Worm (Caenorhabditis elegans): ENCODE data around the gene F23A7.4.
A peak's percentile ranks its signal among the peaks of the same experiment; 100 is the strongest.
"Not testable (repeated sequence)": the region's sequence is repeated elsewhere in the genome, so short reads cannot be mapped to it uniquely, and the experiment has no call there.

Gene F23A7.4

ce11 chrX:16219710-16220109, 7.3 kb downstream of the F23A7.4 start, which contains the start of gene F23A7.3:
Gene F23A7.3 (plus strand): TSS chrX:16220010.
- not testable (repeated sequence) for TF ChIP-seq nhr-28 (tag; optimal IDR thresholded peaks at IDR 0.05); ceh-83 (GFP tag; optimal IDR thresholded peaks at IDR 0.05); unc-120 (tag; optimal IDR thresholded peaks at IDR 0.05; ENCODE audit: poor library complexity, severe bottlenecking)

DNA sequence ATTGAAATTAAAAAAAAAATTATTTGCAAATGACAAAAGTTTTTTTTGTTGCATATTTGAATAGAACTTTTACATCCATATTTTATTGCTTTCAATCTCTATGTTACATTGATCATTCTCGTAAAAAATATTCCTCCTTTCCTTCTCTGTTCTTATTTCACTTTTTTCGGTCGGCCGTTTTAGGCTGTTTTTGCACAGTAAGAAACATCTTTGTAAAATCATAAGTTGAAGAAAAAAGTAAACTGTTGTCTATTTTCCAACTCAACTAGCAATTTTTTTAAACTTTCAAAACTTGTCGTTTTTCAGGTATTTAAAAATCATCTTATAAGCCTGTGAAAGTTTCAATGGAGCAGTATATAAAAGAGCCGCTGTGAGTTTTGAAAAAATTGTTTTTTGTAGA, 16.2 kb downstream of the F23A7.4 start, which contains the start of gene F23A7.5:
TSS of gene F23A7.5 (plus strand) at position 301 of the 400 bp plus-strand sequence.
- TF ChIP-seq elt-3 (tag; optimal IDR thresholded peaks at IDR 0.05) = no peak
- no peak for TF ChIP-seq drap-1 (GFP tag; optimal IDR thresholded peaks at IDR 0.05)
- TF ChIP-seq nhr-76 (tag; optimal IDR thresholded peaks at IDR 0.05) = no peak
- TF ChIP-seq ceh-83 (GFP tag; optimal IDR thresholded peaks at IDR 0.05) = no peak
- TF ChIP-seq ham-2 (GFP tag; optimal IDR thresholded peaks at IDR 0.05) = no peak
- no peak for TF ChIP-seq pha-4 (tag; optimal IDR thresholded peaks at IDR 0.05)
- no peak for TF ChIP-seq mls-2 (tag; optimal IDR thresholded peaks at IDR 0.05)
- no peak for TF ChIP-seq mab-5 (tag; optimal IDR thresholded peaks at IDR 0.05)
- TF ChIP-seq nhr-12 (tag; optimal IDR thresholded peaks at IDR 0.05) = no peak
- TF ChIP-seq elt-1 (tag; optimal IDR thresholded peaks at IDR 0.05; ENCODE audit: borderline replicate concordance, insufficient read depth) = no peak
- no peak for TF ChIP-seq nhr-2 (tag; optimal IDR thresholded peaks at IDR 0.05)
- no peak for TF ChIP-seq lsy-2 (tag; optimal IDR thresholded peaks at IDR 0.05)
- no peak for TF ChIP-seq sem-2 (GFP tag; optimal IDR thresholded peaks at IDR 0.05)
- TF ChIP-seq M03D4.4 (tag; optimal IDR thresholded peaks at IDR 0.05) = no peak
- TF ChIP-seq ceh-43 (GFP tag; optimal IDR thresholded peaks at IDR 0.05) = no peak
- no peak for TF ChIP-seq nhr-28 (tag; optimal IDR thresholded peaks at IDR 0.05)
- no peak for TF ChIP-seq ces-1 (GFP tag; optimal IDR thresholded peaks at IDR 0.05)
- TF ChIP-seq tbx-8 (GFP tag; optimal IDR thresholded peaks at IDR 0.05) = no peak

DNA sequence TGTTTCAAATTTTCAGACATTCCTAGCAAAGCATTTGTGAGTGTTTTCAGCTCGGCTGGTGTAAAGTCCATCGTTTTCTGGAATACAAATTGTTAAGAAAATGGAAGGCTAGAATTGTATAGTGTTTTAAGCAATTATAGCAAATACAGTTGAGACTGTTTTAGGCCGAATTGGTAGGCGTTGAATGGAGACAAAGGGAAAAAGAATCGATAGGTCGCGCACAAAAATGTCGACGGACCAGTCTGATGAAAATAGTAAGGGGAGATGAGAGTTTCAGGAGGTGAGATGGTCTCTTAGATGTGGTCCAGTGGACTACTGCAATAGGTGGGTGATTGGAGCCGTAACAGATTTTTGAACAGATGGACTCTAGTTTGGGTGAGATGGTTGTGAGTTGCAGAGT, 28.2 kb downstream of the F23A7.4 start:
- TF ChIP-seq ceh-39 (tag; optimal IDR thresholded peaks at IDR 0.05) (peak; percentile 92), pha-4 (tag; optimal IDR thresholded peaks at IDR 0.05) (no peak), lsy-2 (tag; optimal IDR thresholded peaks at IDR 0.05) (no peak)

ce11 chrX:16243129-16243528, 30.7 kb downstream of the F23A7.4 start:
- TF ChIP-seq mls-2 (tag; optimal IDR thresholded peaks at IDR 0.05) (no peak), ztf-11 (tag; optimal IDR thresholded peaks at IDR 0.05) (no peak), bed-3 (GFP tag; optimal IDR thresholded peaks at IDR 0.05) (no peak), nhr-28 (tag; optimal IDR thresholded peaks at IDR 0.05) (no peak), unc-62 (GFP tag; optimal IDR thresholded peaks at IDR 0.05) (no peak), nhr-12 (tag; optimal IDR thresholded peaks at IDR 0.05) (no peak), lin-13 (tag; optimal IDR thresholded peaks at IDR 0.05) (no peak), snpc-4 (tag; optimal IDR thresholded peaks at IDR 0.05) (no peak)

ce11 chrX:16244764-16245244, 32.4 kb downstream of the F23A7.4 start, which contains the start of gene W10G6.1:
Gene W10G6.1 (plus strand): TSS chrX:16245194.
- TF ChIP-seq unc-62 (GFP tag; optimal IDR thresholded peaks at IDR 0.05) = no peak
- no peak for TF ChIP-seq flh-1 (GFP tag; optimal IDR thresholded peaks at IDR 0.05)
- no peak for TF ChIP-seq nhr-12 (tag; optimal IDR thresholded peaks at IDR 0.05)
- no peak for TF ChIP-seq ztf-11 (tag; optimal IDR thresholded peaks at IDR 0.05)
- TF ChIP-seq nhr-2 (tag; optimal IDR thresholded peaks at IDR 0.05) = no peak

- no peak for TF ChIP-seq sem-2 (GFP tag; optimal IDR thresholded peaks at IDR 0.05)
- TF ChIP-seq elt-1 (tag; optimal IDR thresholded peaks at IDR 0.05; ENCODE audit: borderline replicate concordance, insufficient read depth) = no peak
- TF ChIP-seq lsy-2 (tag; optimal IDR thresholded peaks at IDR 0.05) = no peak
- no peak for TF ChIP-seq unc-39 (tag; optimal IDR thresholded peaks at IDR 0.05)
- no peak for TF ChIP-seq elt-3 (tag; optimal IDR thresholded peaks at IDR 0.05)
- no peak for TF ChIP-seq nhr-2 (tag; optimal IDR thresholded peaks at IDR 0.05)
Measured at ce11 chrX:16250679-16251078, 38.3 kb downstream of the F23A7.4 start, which contains the start of gene W10G6.6. Gene W10G6.6 (minus strand): TSS chrX:16250779.

DNA sequence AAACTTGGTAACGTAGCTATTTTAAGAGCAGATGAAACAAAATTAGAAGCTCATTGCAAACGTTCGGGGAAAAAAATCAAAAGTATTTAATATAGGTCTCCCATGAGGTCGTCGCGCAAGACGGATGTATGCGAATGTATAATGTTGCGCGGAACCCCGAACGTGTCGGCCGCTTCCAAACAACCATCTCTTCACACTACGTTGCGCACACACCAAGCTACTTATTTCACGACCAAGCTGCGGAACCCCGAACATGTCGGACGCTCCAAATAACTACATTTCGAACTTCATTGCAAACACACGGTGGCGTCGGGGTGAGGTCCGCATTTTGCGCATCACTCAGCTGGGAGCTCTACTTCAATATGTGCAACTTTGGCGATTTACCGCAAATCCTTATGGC, 46.1 kb downstream of the F23A7.4 start:
- TF ChIP-seq ceh-83 (GFP tag; optimal IDR thresholded peaks at IDR 0.05) (no peak), sem-2 (GFP tag; optimal IDR thresholded peaks at IDR 0.05) (no peak), ceh-39 (tag; optimal IDR thresholded peaks at IDR 0.05) (no peak), nhr-12 (tag; optimal IDR thresholded peaks at IDR 0.05) (no peak), unc-120 (tag; optimal IDR thresholded peaks at IDR 0.05; ENCODE audit: poor library complexity, severe bottlenecking) (no peak), elt-3 (tag; optimal IDR thresholded peaks at IDR 0.05) (no peak), unc-62 (GFP tag; optimal IDR thresholded peaks at IDR 0.05) (no peak), sptf-1 (tag; optimal IDR thresholded peaks at IDR 0.05) (no peak), mab-5 (tag; optimal IDR thresholded peaks at IDR 0.05) (no peak), zip-8 (tag; optimal IDR thresholded peaks at IDR 0.05) (no peak), blmp-1 (tag; optimal IDR thresholded peaks at IDR 0.05) (no peak), elt-1 (tag; optimal IDR thresholded peaks at IDR 0.05; ENCODE audit: borderline replicate concordance, insufficient read depth) (no peak), lin-13 (tag; optimal IDR thresholded peaks at IDR 0.05) (no peak), pha-4 (tag; optimal IDR thresholded peaks at IDR 0.05) (no peak)
